Worm (Caenorhabditis elegans) whole organism, early embryonic: Measurements from ENCODE around the gene C34C12.7.

ENCODE experiments used
- B0310.2 ChIP-seq: sonication (generic microtip); optimal IDR thresholded peaks from 2 replicates; lab custom pipeline; 2016; ENCODE audit warnings: mild to moderate bottlenecking, missing genetic modification characterization, missing compliant biosample characterization
- F13C5.2 ChIP-seq: sonication (generic microtip); optimal IDR thresholded peaks from 2 replicates; lab custom pipeline; 2017; ENCODE audit warnings: mild to moderate bottlenecking, missing genetic modification characterization, inconsistent platforms, missing compliant biosample characterization
- aly-1 ChIP-seq: sonication (generic microtip); optimal IDR thresholded peaks from 2 replicates; lab custom pipeline; 2016; ENCODE audit warnings: missing genetic modification characterization, missing compliant biosample characterization
- ama-1 ChIP-seq: fragments of 150-350 bp; optimal IDR thresholded peaks from 2 replicates; lab custom pipeline; 2014
- ceh-36 ChIP-seq: sonication (generic microtip); optimal IDR thresholded peaks from 2 replicates; lab custom pipeline; 2016; ENCODE audit warnings: missing genetic modification characterization, inconsistent platforms, missing compliant biosample characterization
- ets-7 ChIP-seq: sonication (generic microtip); optimal IDR thresholded peaks from 2 replicates; lab custom pipeline; 2016; ENCODE audit warnings: missing genotype, missing genetic modification characterization, missing compliant biosample characterization
- flt-1 ChIP-seq: fragments of 200-800 bp; sonication (Bioruptor generic); IDR thresholded peaks from 2 replicates; pipeline ENCODE4 v1.3.6; 2022; ENCODE audit warnings: missing genetic modification characterization, missing compliant biosample characterization
- hmbx-1 ChIP-seq: sonication (generic microtip); optimal IDR thresholded peaks from 2 replicates; lab custom pipeline; 2016; ENCODE audit warnings: mild to moderate bottlenecking, missing genetic modification characterization, missing compliant biosample characterization
- hmg-4 ChIP-seq: fragments of 200-800 bp; sonication (Bioruptor generic); optimal IDR thresholded peaks from 2 replicates; lab custom pipeline; 2018; ENCODE audit warnings: mild to moderate bottlenecking, missing genetic modification characterization, missing compliant biosample characterization
- pes-1 ChIP-seq: fragments of 200-800 bp; sonication (Bioruptor generic); IDR thresholded peaks from 2 replicates; pipeline ENCODE4 v1.3.6; 2022; ENCODE audit warnings: missing genetic modification reagents, missing genetic modification characterization, missing compliant biosample characterization
- scrt-1 ChIP-seq: fragments of 200-800 bp; sonication (Bioruptor generic); IDR thresholded peaks from 2 replicates; pipeline ENCODE4 v1.3.6; 2022; ENCODE audit warnings: missing genetic modification characterization, missing compliant biosample characterization
- sea-1 ChIP-seq: fragments of 200-800 bp; sonication (Bioruptor generic); conservative IDR thresholded peaks from 2 replicates; pipeline ENCODE4 v1.3.6; 2022; ENCODE audit warnings: missing genetic modification characterization, missing compliant biosample characterization
- tbx-11 ChIP-seq: fragments of 200-800 bp; sonication (Bioruptor generic); IDR thresholded peaks from 2 replicates; pipeline ENCODE4 v1.3.6; 2022; ENCODE audit warnings: missing genetic modification characterization, missing compliant biosample characterization
- tbx-37 ChIP-seq: fragments of 200-800 bp; sonication (Bioruptor generic); conservative IDR thresholded peaks from 2 replicates; pipeline ENCODE4 v1.3.6; 2022; ENCODE audit warnings: missing genetic modification reagents, missing genetic modification characterization, missing compliant biosample characterization

DNA sequence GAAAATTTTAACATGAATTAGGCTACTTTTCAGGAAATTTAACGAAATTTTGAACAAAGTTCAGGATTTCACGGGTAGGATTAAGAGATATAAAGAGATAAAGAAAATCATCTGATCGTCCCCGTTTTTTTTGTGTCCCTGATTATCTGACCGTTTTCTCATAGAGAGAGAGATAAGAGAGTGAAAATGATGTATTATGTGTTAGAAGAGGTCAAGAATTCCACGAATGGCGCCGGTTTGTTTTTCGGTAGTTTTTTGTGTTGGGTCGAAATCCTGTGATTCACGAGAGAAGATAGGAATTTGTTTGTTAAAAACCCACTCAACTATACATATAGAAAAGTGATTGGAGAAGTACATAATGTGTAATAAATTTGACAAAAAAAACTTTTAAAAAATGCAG is 1.0 kb downstream of the C34C12.7 start:
- no peak for TF ChIP-seq tbx-11 (GFP tag; lab: Robert Waterston, UW)
- TF ChIP-seq pes-1 (GFP tag; lab: Robert Waterston, UW), result no peak
- no peak for TF ChIP-seq F13C5.2 (tag; lab: Kevin White, UChicago)
- no peak for TF ChIP-seq aly-1 (tag; lab: Kevin White, UChicago)
- TF ChIP-seq ets-7 (tag; lab: Kevin White, UChicago), result no peak
- TF ChIP-seq ceh-36 (tag; lab: Kevin White, UChicago), result no peak
- TF ChIP-seq hmbx-1 (tag; lab: Kevin White, UChicago), result no peak
- no peak for TF ChIP-seq ama-1
- TF ChIP-seq hmg-4, result no peak
- no peak for TF ChIP-seq scrt-1 (GFP tag; lab: Robert Waterston, UW)
- no peak for TF ChIP-seq sea-1
- no peak for TF ChIP-seq flt-1 (GFP tag; lab: Robert Waterston, UW)
- TF ChIP-seq tbx-37, result no peak
- TF ChIP-seq B0310.2 (tag; lab: Kevin White, UChicago), result no peak
